Worm (Caenorhabditis elegans) whole organism, L1 larva: Measurements from ENCODE around the gene Y38H6C.21.

ENCODE experiments used
- ceh-8 ChIP-seq: fragments of 200-800 bp; sonication (Bioruptor generic); optimal IDR thresholded peaks from 2 replicates; lab custom pipeline; 2018; ENCODE audit warnings: mild to moderate bottlenecking, missing genetic modification characterization, moderate library complexity, missing compliant biosample characterization
- efl-1 ChIP-seq, 4 experiments: fragments of 150-350 bp; optimal IDR thresholded peaks in 3 of 4; peaks in 1 of 4; 1 replicate in 1 of 4; 2 replicates in 3 of 4; lab custom pipeline; 2014; ENCODE audit warnings: missing biosample characterization in 2 of 4, missing genetic modification characterization in 2 of 4, missing genetic modification reagents in 2 of 4
- efl-3 ChIP-seq: fragments of 200-800 bp; sonication (Bioruptor generic); optimal IDR thresholded peaks from 2 replicates; lab custom pipeline; 2018; ENCODE audit warnings: mild to moderate bottlenecking, missing genetic modification characterization, missing compliant biosample characterization
- elt-3 ChIP-seq, 6 experiments: fragments of 150-350 bp in 1 of 6; sonication (generic microtip); optimal IDR thresholded peaks; 2 replicates each; lab custom pipeline; 2017 to 2018; ENCODE audit warnings: missing biosample characterization in 6 of 6, missing genetic modification characterization in 6 of 6, inconsistent platforms in 1 of 6
- mep-1 ChIP-seq: fragments of 150-350 bp; optimal IDR thresholded peaks from 2 replicates; lab custom pipeline; 2014; ENCODE audit warnings: missing biosample characterization, missing genetic modification characterization
- nhr-20 ChIP-seq: sonication (generic microtip); optimal IDR thresholded peaks from 2 replicates; lab custom pipeline; 2016; ENCODE audit warnings: mild to moderate bottlenecking, missing genetic modification characterization, missing compliant biosample characterization
- nhr-84 ChIP-seq: sonication (generic microtip); optimal IDR thresholded peaks from 2 replicates; lab custom pipeline; 2017; ENCODE audit warnings: missing biosample characterization, missing genetic modification characterization
- rnt-1 ChIP-seq: sonication (generic microtip); optimal IDR thresholded peaks from 2 replicates; lab custom pipeline; 2016; ENCODE audit warnings: mild to moderate bottlenecking, missing genetic modification characterization, moderate library complexity, missing compliant biosample characterization
- snpc-4 ChIP-seq: fragments of 150-350 bp; optimal IDR thresholded peaks from 2 replicates; lab custom pipeline; 2014; ENCODE audit warnings: missing biosample characterization, missing genetic modification characterization
- tlp-1 ChIP-seq: fragments of 150-350 bp; optimal IDR thresholded peaks from 2 replicates; lab custom pipeline; 2014; ENCODE audit warnings: missing biosample characterization, missing genetic modification characterization
- unc-62 ChIP-seq: fragments of 150-350 bp; optimal IDR thresholded peaks from 2 replicates; lab custom pipeline; 2014; ENCODE audit warnings: missing biosample characterization, missing genetic modification reagents, missing genetic modification characterization
- unc-86 ChIP-seq: sonication (generic microtip); optimal IDR thresholded peaks from 2 replicates; lab custom pipeline; 2016; ENCODE audit warnings: missing genetic modification characterization, missing compliant biosample characterization
- xbp-1 ChIP-seq: sonication (generic microtip); optimal IDR thresholded peaks from 2 replicates; lab custom pipeline; 2016; ENCODE audit warnings: missing genetic modification characterization, missing compliant biosample characterization
- zag-1 ChIP-seq: fragments of 150-350 bp; optimal IDR thresholded peaks from 2 replicates; lab custom pipeline; 2014; ENCODE audit warnings: missing biosample characterization, missing genetic modification characterization

DNA sequence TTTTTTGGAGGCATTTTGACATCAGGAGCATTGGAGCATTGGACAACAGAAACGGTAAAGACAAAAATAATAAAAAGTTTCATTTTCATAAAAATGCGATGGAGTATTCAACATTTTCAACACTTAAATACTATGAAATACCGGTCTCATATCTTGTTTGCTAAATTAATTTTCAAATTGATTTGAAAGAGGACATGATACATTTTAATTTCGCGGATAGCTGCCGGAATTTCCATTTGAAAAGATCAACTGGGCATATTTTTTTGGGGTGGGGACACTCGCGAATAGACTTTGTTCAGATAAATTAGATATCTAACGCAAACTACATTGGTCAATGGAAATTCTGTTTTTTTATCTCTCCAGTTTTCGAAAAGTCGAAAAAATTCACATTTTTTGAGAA, 39.7 kb upstream of the Y38H6C.21 start, which contains the start of gene F26F2.10:
- no peak for TF ChIP-seq tlp-1 (tag; lab: Kevin White, UChicago)
- TF ChIP-seq xbp-1 (tag; lab: Kevin White, UChicago), result no peak
- TF ChIP-seq nhr-84 (tag; lab: Kevin White, UChicago), result no peak
- TF ChIP-seq ceh-8 (GFP tag; lab: Kevin White, UChicago), result no peak
- TF ChIP-seq unc-62 (GFP tag; lab: Kevin White, UChicago), result no peak
- no peak for TF ChIP-seq efl-1 (optimal IDR thresholded peaks at IDR 0.05; lab: Kevin White, UChicago)
- no peak for TF ChIP-seq efl-1 (GFP tag; optimal IDR thresholded peaks at IDR 0.05 in 1 of 2; lab: Kevin White, UChicago)
- no peak for TF ChIP-seq efl-3 (GFP tag; lab: Kevin White, UChicago)
- TF ChIP-seq snpc-4 (tag; lab: Kevin White, UChicago), result no peak
- no peak for TF ChIP-seq zag-1 (tag; lab: Kevin White, UChicago)
- TF ChIP-seq mep-1 (tag; lab: Kevin White, UChicago), result no peak
- TF ChIP-seq rnt-1 (tag; lab: Kevin White, UChicago), result no peak
- TF ChIP-seq nhr-20 (tag; lab: Kevin White, UChicago), result no peak
- TF ChIP-seq elt-3 (tag; optimal IDR thresholded peaks at IDR 0.05; lab: Kevin White, UChicago), result no peak
- no peak for TF ChIP-seq unc-86 (tag; lab: Kevin White, UChicago)
